Fruit fly (Drosophila melanogaster) whole organism, wandering third instar larva: Measurements from ENCODE around the gene wts.
A peak's percentile ranks its signal among the peaks of the same experiment; 100 is the strongest.

ENCODE experiments used
- Abd-B ChIP-seq: fragments of >200 bp; optimal IDR thresholded peaks from 2 replicates; lab custom pipeline; 2017; ENCODE audit warnings: missing biosample characterization, missing genetic modification characterization
- CG32264 ChIP-seq: fragments of 200-800 bp; sonication (Bioruptor generic); optimal IDR thresholded peaks from 2 replicates; lab custom pipeline; 2016; ENCODE audit warnings: missing biosample characterization, missing genetic modification characterization
- CG9705 ChIP-seq: fragments of 200-800 bp; sonication (Bioruptor generic); optimal IDR thresholded peaks from 2 replicates; lab custom pipeline; 2018; ENCODE audit warnings: missing biosample characterization, mild to moderate bottlenecking, missing genetic modification characterization
- CrebA ChIP-seq: fragments of 200-800 bp; sonication (Bioruptor generic); optimal IDR thresholded peaks from 2 replicates; lab custom pipeline; 2016; ENCODE audit warnings: missing biosample characterization, mild to moderate bottlenecking, missing genetic modification characterization, borderline replicate concordance
- Dif ChIP-seq: fragments of 200-275, 200-300 bp; sonication (Bioruptor generic); optimal IDR thresholded peaks from 2 replicates; lab custom pipeline; 2018; ENCODE audit warnings: missing biosample characterization, missing genetic modification characterization; ENCODE audit not compliant: partially characterized antibody
- GATAd ChIP-seq: sonication (Bioruptor generic); optimal IDR thresholded peaks from 2 replicates; lab custom pipeline; 2016; ENCODE audit warnings: missing biosample characterization, missing genetic modification characterization
- HLH106 ChIP-seq: fragments of 200-800 bp; optimal IDR thresholded peaks from 3 replicates; lab custom pipeline; 2019; ENCODE audit warnings: missing biosample characterization, mild to moderate bottlenecking, missing genetic modification characterization, moderate library complexity
- Hnf4 ChIP-seq: fragments of 200-800 bp; sonication (Bioruptor generic); optimal IDR thresholded peaks from 2 replicates; lab custom pipeline; 2016; ENCODE audit warnings: missing biosample characterization, mild to moderate bottlenecking, missing genetic modification characterization
- Hr83 ChIP-seq: fragments of 200-300 bp; sonication (Bioruptor generic); optimal IDR thresholded peaks from 2 replicates; lab custom pipeline; 2016; ENCODE audit warnings: missing biosample characterization, mild to moderate bottlenecking, missing genetic modification characterization, moderate library complexity; ENCODE audit not compliant: poor library complexity, severe bottlenecking
- Jra ChIP-seq: sonication (Bioruptor generic); optimal IDR thresholded peaks from 2 replicates; lab custom pipeline; 2016; ENCODE audit warnings: missing biosample characterization, missing genetic modification characterization
- Myc ChIP-seq: fragments of >200 bp; optimal IDR thresholded peaks from 2 replicates; lab custom pipeline; 2017
- N ChIP-seq: fragments of >200 bp; optimal IDR thresholded peaks from 2 replicates; lab custom pipeline; 2018; ENCODE audit warnings: missing biosample characterization, missing external identifiers, missing genetic modification characterization
- OdsH ChIP-seq: fragments of 200-800 bp; sonication (Bioruptor generic); optimal IDR thresholded peaks from 2 replicates; lab custom pipeline; 2016; ENCODE audit warnings: missing biosample characterization, mild to moderate bottlenecking, missing genetic modification characterization
- Rel ChIP-seq, 2 experiments: fragments of 200-800 bp; sonication (Bioruptor generic) in 1 of 2; optimal IDR thresholded peaks; 2 replicates in 1 of 2; 3 replicates in 1 of 2; lab custom pipeline; 2016 to 2019; ENCODE audit warnings: mild to moderate bottlenecking in 2 of 2, missing biosample characterization in 2 of 2, missing genetic modification characterization in 2 of 2, moderate library complexity in 1 of 2
- Sp1 ChIP-seq: fragments of 200-800 bp; sonication (Bioruptor generic); optimal IDR thresholded peaks from 3 replicates; lab custom pipeline; 2019; ENCODE audit warnings: missing biosample characterization, mild to moderate bottlenecking, missing genetic modification characterization, moderate library complexity
- Vsx2 ChIP-seq: fragments of 200-300, 225-300 bp; sonication (Bioruptor generic); optimal IDR thresholded peaks from 2 replicates; lab custom pipeline; 2018; ENCODE audit warnings: missing biosample characterization, missing genetic modification characterization; ENCODE audit not compliant: partially characterized antibody
- br ChIP-seq: fragments of 200-800 bp; sonication (Bioruptor generic); optimal IDR thresholded peaks from 2 replicates; lab custom pipeline; 2016; ENCODE audit warnings: missing biosample characterization, missing genetic modification characterization
- brk ChIP-seq: fragments of 200-800 bp; sonication (Bioruptor generic); optimal IDR thresholded peaks from 2 replicates; lab custom pipeline; 2016; ENCODE audit warnings: missing biosample characterization, mild to moderate bottlenecking, missing genetic modification characterization
- dl ChIP-seq, 2 experiments: fragments of 175-275, 200-275 bp in 1 of 2; fragments of 200-275 bp in 1 of 2; sonication (Bioruptor generic); optimal IDR thresholded peaks; lab custom pipeline; 2018; ENCODE audit warnings: mild to moderate bottlenecking in 2 of 2, missing biosample characterization in 2 of 2, missing genetic modification characterization in 2 of 2, moderate library complexity in 2 of 2; ENCODE audit not compliant: partially characterized antibody in 2 of 2, insufficient read depth in 1 of 2
- dmrt93B ChIP-seq: fragments of 200-800 bp; sonication (Bioruptor generic); optimal IDR thresholded peaks from 2 replicates; lab custom pipeline; 2018; ENCODE audit warnings: missing biosample characterization, mild to moderate bottlenecking, missing genetic modification characterization
- dsf ChIP-seq: sonication (Bioruptor generic); optimal IDR thresholded peaks from 2 replicates; lab custom pipeline; 2016; ENCODE audit warnings: missing biosample characterization, missing genetic modification characterization, borderline replicate concordance
- foxo ChIP-seq, 2 experiments: fragments of 200-800 bp; sonication (Bioruptor generic); optimal IDR thresholded peaks; 2 replicates in 1 of 2; 3 replicates in 1 of 2; lab custom pipeline; 2016 to 2017; ENCODE audit warnings: missing biosample characterization in 2 of 2, missing genetic modification characterization in 2 of 2
- fru ChIP-seq: fragments of 200-800 bp; sonication (Bioruptor generic); optimal IDR thresholded peaks from 3 replicates; lab custom pipeline; 2016; ENCODE audit warnings: missing biosample characterization, mild to moderate bottlenecking, missing genetic modification characterization
- h ChIP-seq: fragments of 200-800 bp; sonication (Bioruptor generic); optimal IDR thresholded peaks from 3 replicates; lab custom pipeline; 2016; ENCODE audit warnings: missing biosample characterization, mild to moderate bottlenecking, missing genetic modification characterization
- jim ChIP-seq: fragments of 175-275, 200-325 bp; sonication (Bioruptor generic); optimal IDR thresholded peaks from 2 replicates; lab custom pipeline; 2016; ENCODE audit warnings: missing biosample characterization, mild to moderate bottlenecking, missing genetic modification characterization
- lola ChIP-seq: fragments of >200 bp; optimal IDR thresholded peaks from 2 replicates; lab custom pipeline; 2017; ENCODE audit warnings: missing biosample characterization, missing genetic modification characterization
- psq ChIP-seq: fragments of 200-800 bp; sonication (Bioruptor generic); optimal IDR thresholded peaks from 3 replicates; lab custom pipeline; 2017; ENCODE audit warnings: missing biosample characterization, mild to moderate bottlenecking, missing genetic modification characterization, moderate library complexity
- rgr ChIP-seq: fragments of 200-800 bp; sonication (Bioruptor generic); optimal IDR thresholded peaks from 3 replicates; lab custom pipeline; 2016; ENCODE audit warnings: missing biosample characterization, mild to moderate bottlenecking, missing genetic modification characterization
- sage ChIP-seq: fragments of 200-800 bp; sonication (Bioruptor generic); optimal IDR thresholded peaks from 2 replicates; lab custom pipeline; 2016; ENCODE audit warnings: missing biosample characterization, mild to moderate bottlenecking, missing genetic modification characterization
- sv ChIP-seq: fragments of 200-800 bp; sonication (Bioruptor generic); optimal IDR thresholded peaks from 3 replicates; lab custom pipeline; 2016; ENCODE audit warnings: missing biosample characterization, missing genetic modification characterization
- tai ChIP-seq: sonication (Bioruptor generic); optimal IDR thresholded peaks from 2 replicates; lab custom pipeline; 2016; ENCODE audit warnings: missing biosample characterization, missing genetic modification characterization
- usp ChIP-seq: fragments of >200 bp; optimal IDR thresholded peaks from 2 replicates; lab custom pipeline; 2017; ENCODE audit warnings: missing biosample characterization, missing genetic modification characterization

Gene wts

DNA sequence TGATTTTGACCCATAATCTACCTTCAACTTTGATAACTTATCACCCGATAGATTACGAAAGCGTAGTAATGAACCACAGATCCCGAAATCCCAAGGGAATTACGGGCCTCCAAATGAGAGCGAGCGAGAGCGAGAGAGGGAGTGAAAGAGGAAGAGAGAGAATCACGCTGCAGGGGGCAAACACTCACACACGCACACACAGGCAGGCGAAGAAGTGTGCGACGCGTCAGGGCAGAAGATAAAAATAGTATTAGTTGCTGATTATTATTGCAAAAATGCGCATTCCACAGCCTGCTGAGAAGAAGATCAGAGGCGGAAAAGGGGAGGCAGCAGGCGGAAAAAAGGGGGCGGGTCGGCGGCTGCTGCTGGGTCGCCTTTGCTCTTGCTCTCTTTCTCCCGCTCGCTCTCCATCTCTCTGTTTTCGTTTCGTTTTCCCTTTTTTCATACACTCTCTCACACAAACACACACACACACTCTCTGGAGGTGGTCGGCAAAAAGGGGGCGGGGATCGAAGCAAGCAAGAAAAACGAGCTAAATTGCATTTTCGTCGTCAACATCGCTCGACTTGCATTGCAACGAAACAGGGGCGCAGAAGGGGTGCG is 3.1 kb downstream of the wts start:
- no peak for TF ChIP-seq brk
- peak; percentile 25 to 47 for TF ChIP-seq dl (GFP tag; optimal IDR thresholded peaks at IDR 0.05; lab: Kevin White, UChicago; ENCODE audit: insufficient read depth in 1 of 2, partially characterized antibody in 2 of 2)
- TF ChIP-seq Myc: no peak
- no peak for TF ChIP-seq Rel (GFP tag; optimal IDR thresholded peaks at IDR 0.05; lab: Kevin White, UChicago)
- TF ChIP-seq Rel (tag; optimal IDR thresholded peaks at IDR 0.05; lab: Kevin White, UChicago): peak; percentile 17
- TF ChIP-seq sage: no peak
- TF ChIP-seq CG32264: no peak
- peak; percentile 9 for TF ChIP-seq Dif
- no peak for TF ChIP-seq dmrt93B (GFP tag; lab: Kevin White, UChicago)
- no peak for TF ChIP-seq CrebA
- TF ChIP-seq dsf (GFP tag; lab: Kevin White, UChicago): no peak
- no peak for TF ChIP-seq Hnf4
- no peak for TF ChIP-seq usp (GFP tag; lab: Kevin White, UChicago)
- TF ChIP-seq OdsH (GFP tag; lab: Kevin White, UChicago): no peak
- no peak for TF ChIP-seq HLH106 (tag; lab: Kevin White, UChicago)
- TF ChIP-seq fru (GFP tag; lab: Kevin White, UChicago): no peak
- no peak for TF ChIP-seq jim
- TF ChIP-seq lola (GFP tag; lab: Kevin White, UChicago): no peak
- no peak for TF ChIP-seq psq (GFP tag; lab: Kevin White, UChicago)
- no peak for TF ChIP-seq Vsx2 (GFP tag; lab: Kevin White, UChicago)
- TF ChIP-seq foxo (GFP tag; optimal IDR thresholded peaks at IDR 0.05; lab: Kevin White, UChicago): no peak

dm6 chr3R:30802779-30803178 is 3.6 kb downstream of the wts start:
- TF ChIP-seq CG9705 (GFP tag; lab: Kevin White, UChicago): no peak
- TF ChIP-seq fru (GFP tag; lab: Kevin White, UChicago): no peak
- no peak for TF ChIP-seq GATAd (GFP tag; lab: Kevin White, UChicago)
- TF ChIP-seq jim: no peak
- peak; percentile 16 for TF ChIP-seq tai (GFP tag; lab: Kevin White, UChicago)
- TF ChIP-seq Hr83: no peak
- TF ChIP-seq psq (GFP tag; lab: Kevin White, UChicago): no peak

- TF ChIP-seq br (GFP tag; lab: Kevin White, UChicago): peak; percentile 7
- no peak for TF ChIP-seq N (GFP tag; lab: Kevin White, UChicago)
- peak; percentile 34 for TF ChIP-seq rgr
- peak; percentile 48 for TF ChIP-seq Hr83
- no peak for TF ChIP-seq usp (GFP tag; lab: Kevin White, UChicago)
- TF ChIP-seq Hnf4: peak; percentile 5
- TF ChIP-seq Abd-B (GFP tag; lab: Kevin White, UChicago): no peak
- TF ChIP-seq Rel (GFP tag; optimal IDR thresholded peaks at IDR 0.05; lab: Kevin White, UChicago): no peak
- TF ChIP-seq Rel (tag; optimal IDR thresholded peaks at IDR 0.05; lab: Kevin White, UChicago): no peak
- no peak for TF ChIP-seq sv (GFP tag; lab: Kevin White, UChicago)
- peak; percentile 9 for TF ChIP-seq fru (GFP tag; lab: Kevin White, UChicago)
- peak; percentile 47 for TF ChIP-seq h (GFP tag; lab: Kevin White, UChicago)
- peak; percentile 7 for TF ChIP-seq Sp1 (GFP tag; lab: Kevin White, UChicago)
- TF ChIP-seq Jra (GFP tag; lab: Kevin White, UChicago): no peak
- TF ChIP-seq OdsH (GFP tag; lab: Kevin White, UChicago): peak; percentile 52
These were observed 4.2 kb downstream of the wts start for dm6 chr3R:30802115-30802682.

dm6 chr3R:30801463-30801862 is 5.0 kb downstream of the wts start:
- no peak for TF ChIP-seq tai (GFP tag; lab: Kevin White, UChicago)
- no peak for TF ChIP-seq Hnf4
- TF ChIP-seq CG32264: no peak
- no peak for TF ChIP-seq Myc
- TF ChIP-seq HLH106 (tag; lab: Kevin White, UChicago): no peak
- no peak for TF ChIP-seq OdsH (GFP tag; lab: Kevin White, UChicago)
- TF ChIP-seq, all 38 proteins: peak for 0
